Worm (Caenorhabditis elegans) whole organism, L4 larva: ENCODE data around the gene madf-5.

ENCODE experiments used
- dpl-1 ChIP-seq: fragments of 150-350 bp; optimal IDR thresholded peaks from 2 replicates; lab custom pipeline; 2014; ENCODE audit warnings: missing biosample characterization, missing genetic modification reagents, missing genetic modification characterization
- skn-1 ChIP-seq: fragments of 150-350 bp; optimal IDR thresholded peaks from 2 replicates; lab custom pipeline; 2014; ENCODE audit warnings: missing biosample characterization, missing genetic modification characterization

DNA sequence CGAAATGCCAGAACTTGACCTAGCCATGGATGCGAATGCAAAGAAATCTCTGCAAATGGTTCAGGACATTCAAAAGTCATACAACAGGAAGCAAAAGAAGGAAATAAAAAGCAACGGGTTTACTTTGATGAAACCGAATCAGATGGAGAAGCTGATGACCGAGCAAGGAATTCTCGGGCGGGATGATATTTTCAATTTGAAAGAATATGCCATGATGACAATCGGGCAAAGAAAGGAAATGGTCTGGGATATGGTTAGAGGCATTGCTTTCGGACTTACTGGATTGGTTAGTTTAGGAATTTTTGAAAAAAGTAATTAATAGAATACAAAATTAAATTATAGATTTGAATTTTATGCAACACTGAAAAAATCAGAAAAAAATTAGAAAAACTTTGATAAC lies 47.3 kb downstream of the madf-5 start:
- TF ChIP-seq dpl-1 (GFP tag; lab: Kevin White, UChicago) = no peak
- TF ChIP-seq skn-1 (tag; lab: Kevin White, UChicago) = no peak
